Worm (Caenorhabditis elegans): ENCODE measurements around the gene dkc-1.

Gene dkc-1

DNA sequence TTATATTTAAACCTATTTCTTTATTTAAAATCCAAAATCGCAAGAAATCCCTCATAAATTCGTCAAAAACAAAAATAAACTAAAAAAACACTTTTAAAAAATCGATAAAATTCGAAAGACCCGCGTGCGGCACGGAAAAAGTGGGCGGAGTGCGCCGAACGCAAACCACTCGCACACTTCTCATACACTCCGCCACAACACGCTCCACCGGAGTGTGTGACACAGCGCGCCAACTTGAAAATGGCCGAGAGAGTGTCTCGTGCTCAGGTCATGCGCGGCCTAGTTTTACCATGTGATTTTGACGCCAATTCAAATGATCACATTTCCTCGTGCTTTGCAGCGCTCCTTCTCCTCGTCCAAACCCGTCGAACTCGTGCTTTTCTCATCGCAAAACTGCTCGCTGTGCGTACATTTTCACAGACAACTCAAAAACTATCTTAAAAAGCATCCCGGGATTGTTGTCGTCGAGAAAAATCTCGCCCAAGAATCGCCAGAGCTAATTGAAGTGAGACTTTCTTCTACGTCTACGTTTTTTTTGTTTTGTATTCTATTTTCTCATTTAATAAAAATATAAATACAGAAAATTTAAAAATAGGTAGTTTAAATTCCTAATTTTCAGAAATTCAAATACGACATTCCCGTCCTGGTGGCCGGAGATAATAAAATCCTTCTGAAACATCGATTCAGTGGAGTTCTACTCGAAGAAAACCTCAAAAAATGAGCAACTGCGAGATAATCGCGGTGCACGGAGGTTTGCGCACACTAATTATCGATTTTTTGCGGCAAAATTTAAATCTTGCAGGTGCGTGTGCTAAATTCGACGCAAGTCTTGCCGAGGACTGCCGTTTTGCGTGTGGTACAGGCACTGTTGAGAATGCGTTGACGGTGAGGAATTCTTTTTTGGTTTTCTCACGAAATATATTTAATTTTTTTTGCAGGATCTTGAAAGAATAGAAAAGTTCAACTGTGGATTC lies 11.1 kb downstream of the dkc-1 start, which contains the start of gene tasp-1:
Gene tasp-1, plus strand, starts transcription at position 258 of the 974 bp plus-strand sequence.
- TF ChIP-seq nhr-76 (tag; optimal IDR thresholded peaks at IDR 0.05), result peak; percentile 94
- TF ChIP-seq pqm-1 (tag; optimal IDR thresholded peaks at IDR 0.05), result peak; percentile 97
- TF ChIP-seq nhr-77 (tag; optimal IDR thresholded peaks at IDR 0.05), result peak; percentile 96
- TF ChIP-seq mdl-1 (tag; optimal IDR thresholded peaks at IDR 0.05), result peak; percentile 99
- TF ChIP-seq snpc-4 (tag; optimal IDR thresholded peaks at IDR 0.05), result peak; percentile 97
- TF ChIP-seq ceh-28 (tag; optimal IDR thresholded peaks at IDR 0.05), result peak; percentile 99
- no peak for TF ChIP-seq nhr-12 (tag; optimal IDR thresholded peaks at IDR 0.05)
- TF ChIP-seq ama-1 (optimal IDR thresholded peaks at IDR 0.05), result peak; percentile 85
- peak; percentile 100 for TF ChIP-seq unc-62 (GFP tag; optimal IDR thresholded peaks at IDR 0.05)
- peak; percentile 77 for TF ChIP-seq ceh-16 (tag; optimal IDR thresholded peaks at IDR 0.05)
- TF ChIP-seq nhr-67 (tag; optimal IDR thresholded peaks at IDR 0.05), result peak; percentile 54
- TF ChIP-seq nhr-25 (tag; optimal IDR thresholded peaks at IDR 0.05), result peak; percentile 100
- peak; percentile 100 for TF ChIP-seq fkh-10 (GFP tag; optimal IDR thresholded peaks at IDR 0.05)
- peak; percentile 100 for TF ChIP-seq nhr-11 (tag; optimal IDR thresholded peaks at IDR 0.05)
- TF ChIP-seq nhr-237 (tag; optimal IDR thresholded peaks at IDR 0.05), result no peak
- peak; percentile 100 for TF ChIP-seq nhr-23 (tag; optimal IDR thresholded peaks at IDR 0.05)
- peak; percentile 53 for TF ChIP-seq mml-1 (tag; optimal IDR thresholded peaks at IDR 0.05)
- peak; percentile 94 for TF ChIP-seq fkh-2 (tag; optimal IDR thresholded peaks at IDR 0.05)
- TF ChIP-seq lin-15B (tag; optimal IDR thresholded peaks at IDR 0.05), result peak; percentile 100
- TF ChIP-seq lin-39 (tag; optimal IDR thresholded peaks at IDR 0.05), result peak; percentile 100
- peak; percentile 98 for TF ChIP-seq egl-5 (tag; optimal IDR thresholded peaks at IDR 0.05)
- TF ChIP-seq egl-27 (tag; optimal IDR thresholded peaks at IDR 0.05), result peak; percentile 97
- TF ChIP-seq skn-1 (tag; optimal IDR thresholded peaks at IDR 0.05), result peak; percentile 98
- no peak for TF ChIP-seq ceh-9 (tag; optimal IDR thresholded peaks at IDR 0.05)
- TF ChIP-seq fos-1 (tag; optimal IDR thresholded peaks at IDR 0.05), result peak; percentile 99
- peak; percentile 88 for TF ChIP-seq nhr-28 (tag; optimal IDR thresholded peaks at IDR 0.05)
- TF ChIP-seq nfya-1 (tag; optimal IDR thresholded peaks at IDR 0.05; ENCODE audit: insufficient read depth), result peak; percentile 99
- peak; percentile 96 for TF ChIP-seq ztf-4 (tag; optimal IDR thresholded peaks at IDR 0.05)
- TF ChIP-seq hmg-11 (tag; optimal IDR thresholded peaks at IDR 0.05), result peak; percentile 100
- peak; percentile 93 for TF ChIP-seq aly-2 (tag; optimal IDR thresholded peaks at IDR 0.05)
- TF ChIP-seq sea-2 (GFP tag; optimal IDR thresholded peaks at IDR 0.05), result peak; percentile 96
- TF ChIP-seq lsy-12 (tag; optimal IDR thresholded peaks at IDR 0.05), result peak; percentile 100
- peak; percentile 97 to 100 (median 97) for TF ChIP-seq elt-3 (tag; optimal IDR thresholded peaks at IDR 0.05)
- TF ChIP-seq eor-1 (tag; optimal IDR thresholded peaks at IDR 0.05), result peak in 1 of 2 experiments; percentile 50
- TF ChIP-seq elt-2 (tag; optimal IDR thresholded peaks at IDR 0.05), result peak; percentile 99
- peak; percentile 100 for TF ChIP-seq jun-1 (tag; optimal IDR thresholded peaks at IDR 0.05)
- TF ChIP-seq daf-12 (tag; optimal IDR thresholded peaks at IDR 0.05), result peak; percentile 83
- TF ChIP-seq tbx-2 (tag; optimal IDR thresholded peaks at IDR 0.05), result peak; percentile 97
- TF ChIP-seq nhr-43 (tag; optimal IDR thresholded peaks at IDR 0.05; ENCODE audit: poor library complexity, severe bottlenecking), result peak; percentile 99
- peak; percentile 94 for TF ChIP-seq elt-1 (tag; optimal IDR thresholded peaks at IDR 0.05)
- peak; percentile 99 for TF ChIP-seq ceh-82 (tag; optimal IDR thresholded peaks at IDR 0.05)
- peak; percentile 100 for TF ChIP-seq pha-4 (tag; optimal IDR thresholded peaks at IDR 0.05)
- TF ChIP-seq ZK546.5 (tag; optimal IDR thresholded peaks at IDR 0.05), result peak; percentile 73
- peak; percentile 64 for TF ChIP-seq unc-39 (tag; optimal IDR thresholded peaks at IDR 0.05)
- peak; percentile 76 for TF ChIP-seq ztf-11 (tag; optimal IDR thresholded peaks at IDR 0.05)
- TF ChIP-seq zag-1 (tag; optimal IDR thresholded peaks at IDR 0.05), result peak; percentile 90
- peak; percentile 98 for TF ChIP-seq R02D3.7 (tag; optimal IDR thresholded peaks at IDR 0.05)
